Fruit fly (Drosophila melanogaster) whole organism, prepupa: ENCODE data around the gene Rel.

Experiments
- Blimp-1 ChIP-seq: fragments of 200-800 bp; sonication (Bioruptor generic); optimal IDR thresholded peaks from 3 replicates; lab custom pipeline; 2017; ENCODE audit warnings: missing biosample characterization, missing genetic modification characterization, mild to moderate bottlenecking, moderate library complexity, missing genetic modification reagents
- CG6792 ChIP-seq: fragments of 200-800 bp; sonication (Bioruptor generic); optimal IDR thresholded peaks from 3 replicates; lab custom pipeline; 2016; ENCODE audit warnings: missing biosample characterization, missing genetic modification characterization
- CG6808 ChIP-seq: fragments of 200-800 bp; sonication (Bioruptor generic); optimal IDR thresholded peaks from 3 replicates; lab custom pipeline; 2017; ENCODE audit warnings: missing biosample characterization, missing genetic modification characterization, mild to moderate bottlenecking, moderate library complexity, missing genetic modification reagents
- CG8119 ChIP-seq: fragments of 200-800 bp; sonication (Bioruptor generic); IDR thresholded peaks from 3 replicates; pipeline ENCODE4 v1.3.6; 2022; ENCODE audit warnings: missing biosample characterization, missing genetic modification characterization
- CG8632 ChIP-seq: fragments of 200-800 bp; sonication (Bioruptor generic); optimal IDR thresholded peaks from 3 replicates; lab custom pipeline; 2016; ENCODE audit warnings: missing biosample characterization, missing genetic modification characterization
- Eip75B ChIP-seq: fragments of 200-800 bp; sonication (Bioruptor generic); optimal IDR thresholded peaks from 3 replicates; lab custom pipeline; 2016; ENCODE audit warnings: missing biosample characterization, missing genetic modification characterization
- Gug ChIP-seq: fragments of 200-800 bp; sonication (Bioruptor generic); IDR thresholded peaks from 2 replicates; pipeline ENCODE4 v1.3.6; 2022; ENCODE audit warnings: missing biosample characterization, missing genetic modification characterization
- Sox102F ChIP-seq: fragments of 200-800 bp; sonication (Bioruptor generic); optimal IDR thresholded peaks from 2 replicates; lab custom pipeline; 2016; ENCODE audit warnings: missing biosample characterization, mild to moderate bottlenecking, missing genetic modification characterization
- acj6 ChIP-seq: fragments of 200-800 bp; sonication (Bioruptor generic); optimal IDR thresholded peaks from 3 replicates; lab custom pipeline; 2016; ENCODE audit warnings: missing biosample characterization, missing genetic modification characterization
- dac ChIP-seq: fragments of 200-800 bp; sonication (Bioruptor generic); optimal IDR thresholded peaks from 2 replicates; lab custom pipeline; 2017; ENCODE audit warnings: missing biosample characterization, mild to moderate bottlenecking, missing genetic modification characterization
- esn ChIP-seq: fragments of 200-800 bp; sonication (Bioruptor generic); optimal IDR thresholded peaks from 2 replicates; lab custom pipeline; 2016; ENCODE audit warnings: missing biosample characterization, mild to moderate bottlenecking, missing genetic modification characterization, moderate library complexity
- fd85E ChIP-seq: fragments of 200-800 bp; sonication (Bioruptor generic); optimal IDR thresholded peaks from 3 replicates; lab custom pipeline; 2016; ENCODE audit warnings: missing biosample characterization, missing genetic modification characterization
- net ChIP-seq: fragments of 200-800 bp; sonication (Bioruptor generic); optimal IDR thresholded peaks from 3 replicates; lab custom pipeline; 2016; ENCODE audit warnings: missing biosample characterization, missing genetic modification characterization

DNA sequence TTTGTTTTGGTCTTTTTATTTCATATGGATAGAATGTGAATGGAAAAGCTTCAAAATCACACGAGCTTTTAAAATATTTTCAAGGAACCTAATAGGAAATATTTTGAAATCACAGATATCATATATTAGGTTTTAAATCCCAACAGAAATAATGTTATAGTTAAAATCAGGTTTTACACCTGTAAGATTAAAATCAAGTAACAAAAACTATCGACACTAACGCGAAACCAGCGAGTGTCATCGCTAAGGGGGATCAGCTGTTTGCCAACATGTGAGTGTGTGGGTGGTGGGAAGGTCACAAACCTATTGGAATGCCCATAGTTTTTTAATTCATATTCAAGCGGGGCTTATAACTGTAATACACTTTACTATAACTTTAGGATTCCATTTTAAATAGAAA lies 9.1 kb downstream of the Rel start, which contains the start of gene hyx:
- TF ChIP-seq acj6 (GFP tag; lab: Kevin White, UChicago) (peak; percentile 30), Eip75B (GFP tag; lab: Kevin White, UChicago) (peak; percentile 36), Sox102F (GFP tag; lab: Kevin White, UChicago) (no peak), net (GFP tag; lab: Kevin White, UChicago) (no peak), CG8119 (GFP tag; lab: Robert Waterston, UW) (no peak), dac (GFP tag; lab: Kevin White, UChicago) (no peak), Gug (GFP tag; lab: Robert Waterston, UW) (no peak), CG6808 (GFP tag; lab: Kevin White, UChicago) (no peak), Blimp-1 (no peak), fd85E (no peak), esn (GFP tag; lab: Kevin White, UChicago) (peak; percentile 54), CG6792 (GFP tag; lab: Kevin White, UChicago) (no peak), CG8632 (no peak)
